Worm (Caenorhabditis elegans): Measurements from ENCODE around the gene acp-6.
A peak's percentile ranks its signal among the peaks of the same experiment; 100 is the strongest.

acp-6 gene

ce11 chrIV:6426089-6426715 is at the start of gene acp-6:
acp-6 (minus strand) TSS chrIV:6426139.
- TF ChIP-seq ama-1 (optimal IDR thresholded peaks at IDR 0.05), result no peak
- no peak for TF ChIP-seq hmbx-1 (tag; optimal IDR thresholded peaks at IDR 0.05)
- no peak for TF ChIP-seq ets-7 (tag; optimal IDR thresholded peaks at IDR 0.05)
- TF ChIP-seq tra-4 (tag; optimal IDR thresholded peaks at IDR 0.05), result no peak
- no peak for TF ChIP-seq hmg-4 (GFP tag; optimal IDR thresholded peaks at IDR 0.05)
- TF ChIP-seq ceh-13 (GFP tag; optimal IDR thresholded peaks at IDR 0.05), result no peak

ce11 chrIV:6474751-6475150 is 48.8 kb upstream of the acp-6 start:
- TF ChIP-seq ceh-36 (tag; optimal IDR thresholded peaks at IDR 0.05), result no peak
- peak; percentile 14 for TF ChIP-seq F13C5.2 (tag; optimal IDR thresholded peaks at IDR 0.05)

ce11 chrIV:6473140-6473539 is 47.2 kb upstream of the acp-6 start, which contains the start of gene Y73B6BL.27:
Y73B6BL.27 (minus strand) TSS chrIV:6473240.
- no peak for TF ChIP-seq B0310.2 (tag; optimal IDR thresholded peaks at IDR 0.05)

- no peak for TF ChIP-seq F13C5.2 (tag; optimal IDR thresholded peaks at IDR 0.05)
- no peak for TF ChIP-seq scrt-1 (GFP tag; IDR thresholded peaks at IDR 0.05)
- no peak for TF ChIP-seq ama-1 (optimal IDR thresholded peaks at IDR 0.05)
- no peak for TF ChIP-seq sea-1 (GFP tag; conservative IDR thresholded peaks at IDR 0.05)
- TF ChIP-seq pes-1 (GFP tag; IDR thresholded peaks at IDR 0.05), result no peak
- no peak for TF ChIP-seq tra-4 (tag; optimal IDR thresholded peaks at IDR 0.05)
- TF ChIP-seq tbx-37 (GFP tag; conservative IDR thresholded peaks at IDR 0.05), result no peak
- TF ChIP-seq hnd-1 (tag; optimal IDR thresholded peaks at IDR 0.05), result no peak
- no peak for TF ChIP-seq hmg-4 (GFP tag; optimal IDR thresholded peaks at IDR 0.05)
- TF ChIP-seq ceh-13 (GFP tag; optimal IDR thresholded peaks at IDR 0.05), result no peak
- no peak for TF ChIP-seq ets-7 (tag; optimal IDR thresholded peaks at IDR 0.05)
Observed at ce11 chrIV:6471216-6471615, 45.3 kb upstream of the acp-6 start, which contains the start of gene tmed-13. tmed-13 (minus strand) TSS chrIV:6471384.

- TF ChIP-seq scrt-1 (GFP tag; IDR thresholded peaks at IDR 0.05), result no peak
- TF ChIP-seq hmg-4 (GFP tag; optimal IDR thresholded peaks at IDR 0.05), result no peak
- TF ChIP-seq hmbx-1 (tag; optimal IDR thresholded peaks at IDR 0.05), result no peak
Observed at ce11 chrIV:6464005-6464404, 38.1 kb upstream of the acp-6 start, which contains the start of gene acr-25. acr-25 (plus strand) TSS chrIV:6464305.

ce11 chrIV:6460596-6460995 is 34.7 kb upstream of the acp-6 start:
- no peak for TF ChIP-seq tbx-37 (GFP tag; conservative IDR thresholded peaks at IDR 0.05)
- no peak for TF ChIP-seq hmbx-1 (tag; optimal IDR thresholded peaks at IDR 0.05)
- no peak for TF ChIP-seq flt-1 (GFP tag; IDR thresholded peaks at IDR 0.05)
- TF ChIP-seq B0310.2 (tag; optimal IDR thresholded peaks at IDR 0.05), result no peak
- no peak for TF ChIP-seq scrt-1 (GFP tag; IDR thresholded peaks at IDR 0.05)
- no peak for TF ChIP-seq ama-1 (optimal IDR thresholded peaks at IDR 0.05)
- TF ChIP-seq aly-1 (tag; optimal IDR thresholded peaks at IDR 0.05), result no peak
- TF ChIP-seq ceh-13 (GFP tag; optimal IDR thresholded peaks at IDR 0.05), result no peak

- TF ChIP-seq aly-1 (tag; optimal IDR thresholded peaks at IDR 0.05), result no peak
- no peak for TF ChIP-seq hmbx-1 (tag; optimal IDR thresholded peaks at IDR 0.05)
Observed at ce11 chrIV:6457472-6457871, 31.5 kb upstream of the acp-6 start, which contains the start of gene lgc-10. lgc-10 (minus strand) TSS chrIV:6457572.

- TF ChIP-seq ceh-36 (tag; optimal IDR thresholded peaks at IDR 0.05) (no peak), F13C5.2 (tag; optimal IDR thresholded peaks at IDR 0.05) (no peak), ets-7 (tag; optimal IDR thresholded peaks at IDR 0.05) (no peak), ceh-13 (GFP tag; optimal IDR thresholded peaks at IDR 0.05) (no peak), B0310.2 (tag; optimal IDR thresholded peaks at IDR 0.05) (no peak), flt-1 (GFP tag; IDR thresholded peaks at IDR 0.05) (no peak), sea-1 (GFP tag; conservative IDR thresholded peaks at IDR 0.05) (no peak), hmg-4 (GFP tag; optimal IDR thresholded peaks at IDR 0.05) (no peak), tbx-37 (GFP tag; conservative IDR thresholded peaks at IDR 0.05) (no peak), pes-1 (GFP tag; IDR thresholded peaks at IDR 0.05) (no peak), hnd-1 (tag; optimal IDR thresholded peaks at IDR 0.05) (no peak), tbx-11 (GFP tag; IDR thresholded peaks at IDR 0.05) (no peak), tra-4 (tag; optimal IDR thresholded peaks at IDR 0.05) (no peak), scrt-1 (GFP tag; IDR thresholded peaks at IDR 0.05) (no peak), hmbx-1 (tag; optimal IDR thresholded peaks at IDR 0.05) (no peak), ama-1 (optimal IDR thresholded peaks at IDR 0.05) (no peak), aly-1 (tag; optimal IDR thresholded peaks at IDR 0.05) (no peak)
Observed at ce11 chrIV:6443018-6443417, 17.1 kb upstream of the acp-6 start.

ce11 chrIV:6442016-6442618 is 16.2 kb upstream of the acp-6 start:
- no peak for TF ChIP-seq ets-7 (tag; optimal IDR thresholded peaks at IDR 0.05)
- no peak for TF ChIP-seq flt-1 (GFP tag; IDR thresholded peaks at IDR 0.05)
- no peak for TF ChIP-seq sea-1 (GFP tag; conservative IDR thresholded peaks at IDR 0.05)
- no peak for TF ChIP-seq ceh-36 (tag; optimal IDR thresholded peaks at IDR 0.05)
- TF ChIP-seq aly-1 (tag; optimal IDR thresholded peaks at IDR 0.05), result no peak
- TF ChIP-seq F13C5.2 (tag; optimal IDR thresholded peaks at IDR 0.05), result no peak
- TF ChIP-seq B0310.2 (tag; optimal IDR thresholded peaks at IDR 0.05), result no peak
- no peak for TF ChIP-seq hmbx-1 (tag; optimal IDR thresholded peaks at IDR 0.05)
- no peak for TF ChIP-seq tbx-11 (GFP tag; IDR thresholded peaks at IDR 0.05)
- TF ChIP-seq tbx-37 (GFP tag; conservative IDR thresholded peaks at IDR 0.05), result no peak
